Fruit fly (Drosophila melanogaster): Measurements from ENCODE around the gene SA2.

- TF ChIP-seq CG8478 (optimal IDR thresholded peaks at IDR 0.05) (no peak), CTCF (optimal IDR thresholded peaks at IDR 0.05) (no peak)
Measured at dm6 chr3L:1410369-1411107, 27.1 kb downstream of the SA2 start, which contains the start of gene CG9168.

All from S2 (cell line).